Fruit fly (Drosophila melanogaster): ENCODE results near the gene Cbp80.

Cbp80 gene

DNA sequence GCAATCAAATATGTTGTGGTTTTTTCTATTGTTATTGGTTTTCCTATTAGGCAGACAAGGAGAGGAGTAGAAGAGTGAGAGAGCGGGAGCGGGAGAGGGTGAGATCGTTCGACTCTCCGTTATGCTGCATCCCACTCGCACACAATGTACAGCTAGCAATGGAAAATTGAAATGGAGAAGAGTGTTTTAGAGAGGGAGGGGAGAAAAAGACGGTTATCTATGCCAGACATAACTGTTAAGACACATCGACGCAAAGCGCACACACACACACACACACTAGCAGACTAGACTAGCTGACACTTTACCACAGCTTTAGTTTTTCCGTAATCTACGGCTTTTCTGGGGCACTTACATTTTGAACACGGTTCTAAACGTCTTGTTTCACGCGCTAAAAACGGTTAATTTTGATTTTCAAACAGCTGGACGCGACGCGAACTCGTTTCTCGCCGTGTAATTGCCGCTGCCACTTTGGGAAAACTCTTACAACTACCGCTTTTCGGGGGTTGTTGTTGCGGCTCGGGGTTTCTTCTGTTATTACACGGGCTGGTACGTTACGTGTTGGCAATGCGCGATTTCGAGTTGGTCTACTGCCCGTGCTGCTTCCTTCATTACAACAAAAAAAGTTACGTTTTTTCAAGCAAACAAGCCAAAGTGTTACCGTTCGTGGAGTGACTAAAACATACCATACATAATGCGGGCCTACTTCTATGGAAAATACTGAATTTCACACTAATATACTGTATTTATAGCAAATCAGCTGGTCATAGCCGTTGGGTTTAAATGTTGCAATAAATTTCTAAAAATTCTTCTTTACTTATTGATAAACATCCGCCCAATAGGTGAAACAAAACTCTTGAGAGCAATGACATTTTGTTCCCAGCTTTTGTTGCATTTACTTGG lies 29.3 kb downstream of the Cbp80 start, which contains the start of gene fzr (continued):
- TF ChIP-seq CG14014 (GFP tag; IDR thresholded peaks at IDR 0.05) (no peak), CG8478 (optimal IDR thresholded peaks at IDR 0.05) (no peak), sens (GFP tag) (peak; percentile 24), Dek (tag; optimal IDR thresholded peaks at IDR 0.05) (no peak), CG6254 (GFP tag; optimal IDR thresholded peaks at IDR 0.05) (no peak), bcd (GFP tag; optimal IDR thresholded peaks at IDR 0.05) (no peak), CG17361 (GFP tag; IDR thresholded peaks at IDR 0.05) (no peak), gce (GFP tag; IDR thresholded peaks at IDR 0.05) (no peak), Myb (GFP tag; optimal IDR thresholded peaks at IDR 0.05) (peak; percentile 97), dpn (GFP tag; optimal IDR thresholded peaks at IDR 0.05) (no peak), gcm2 (GFP tag; optimal IDR thresholded peaks at IDR 0.05) (no peak), Mrtf (GFP tag; IDR thresholded peaks at IDR 0.05) (no peak), E2f2 (GFP tag; IDR thresholded peaks at IDR 0.05) (peak; percentile 12; the same call in 1 of the 2 replicates), CG10267 (tag; optimal IDR thresholded peaks at IDR 0.05) (no peak), CG16779 (GFP tag; IDR thresholded peaks at IDR 0.05) (0 out of 2 replicates have a peak, but pooled peaks have one; percentile 14), CG11695 (GFP tag; IDR thresholded peaks at IDR 0.05) (peak; percentile 65; the same call in 2 of the 3 replicates), CG12769 (tag; optimal IDR thresholded peaks at IDR 0.05) (no peak), CG10274 (GFP tag; optimal IDR thresholded peaks at IDR 0.05) (no peak), CG10959 (GFP tag; IDR thresholded peaks at IDR 0.05) (no peak), amos (GFP tag; IDR thresholded peaks at IDR 0.05; ENCODE audit: partially characterized antibody) (no peak), ro (GFP tag; IDR thresholded peaks at IDR 0.05) (no peak), ken (GFP tag; IDR thresholded peaks at IDR 0.05) (no peak), sisA (GFP tag; IDR thresholded peaks at IDR 0.05) (no peak), cwo (GFP tag; optimal IDR thresholded peaks at IDR 0.05) (no peak), pum (GFP tag; optimal IDR thresholded peaks at IDR 0.05) (no peak), ind (GFP tag; optimal IDR thresholded peaks at IDR 0.05) (no peak), CG31365 (tag; optimal IDR thresholded peaks at IDR 0.05) (no peak), fd102C (GFP tag; optimal IDR thresholded peaks at IDR 0.05) (no peak), Elba2 (GFP tag; optimal IDR thresholded peaks at IDR 0.05) (peak; percentile 88), D19A (tag; optimal IDR thresholded peaks at IDR 0.05) (no peak), MESR4 (GFP tag; optimal IDR thresholded peaks at IDR 0.05) (peak; percentile 42), CG18599 (GFP tag; optimal IDR thresholded peaks at IDR 0.05) (no peak), CG9609 (GFP tag; optimal IDR thresholded peaks at IDR 0.05) (no peak), so (GFP tag; IDR thresholded peaks at IDR 0.05) (no peak), MTF-1 (GFP tag; optimal IDR thresholded peaks at IDR 0.05; ENCODE audit: borderline replicate concordance) (no peak), CG9727 (GFP tag; optimal IDR thresholded peaks at IDR 0.05) (no peak), hth (optimal IDR thresholded peaks at IDR 0.05) (no peak), onecut (GFP tag; IDR thresholded peaks at IDR 0.05) (no peak), Lhr (GFP tag; optimal IDR thresholded peaks at IDR 0.05) (peak; percentile 33), crc (GFP tag; optimal IDR thresholded peaks at IDR 0.05) (no peak), Sry-β (GFP tag; optimal IDR thresholded peaks at IDR 0.05) (no peak), CG9437 (GFP tag; optimal IDR thresholded peaks at IDR 0.05) (peak; percentile 85), gfzf (GFP tag; optimal IDR thresholded peaks at IDR 0.05) (peak; percentile 91), CG4854 (GFP tag; optimal IDR thresholded peaks at IDR 0.05) (no peak), dmrt99B (tag; optimal IDR thresholded peaks at IDR 0.05) (no peak), dysf (GFP tag; IDR thresholded peaks at IDR 0.05) (no peak), unc-4 (GFP tag; IDR thresholded peaks at IDR 0.05; ENCODE audit: partially characterized antibody) (no peak), CG15696 (tag; optimal IDR thresholded peaks at IDR 0.05) (no peak), Camta (GFP tag; optimal IDR thresholded peaks at IDR 0.05) (no peak), cad (GFP tag; optimal IDR thresholded peaks at IDR 0.05) (no peak)
